Fruit fly (Drosophila melanogaster) ovary, adult (tissue): Measurements from ENCODE around the gene CG18599.

Experiments used
- CG17801 ChIP-seq: fragments of 200-800 bp; optimal IDR thresholded peaks from 2 replicates; lab custom pipeline; 2019; ENCODE audit warnings: missing biosample characterization, mild to moderate bottlenecking, missing genetic modification characterization, moderate library complexity; ENCODE audit not compliant: partially characterized antibody

Gene CG18599

dm6 chr3R:18267489-18267888 lies at the start of gene CG18599:
Gene CG18599 (plus strand): TSS chr3R:18267789.
- TF ChIP-seq CG17801 (GFP tag; lab: Kevin White, UChicago) = no peak

- TF ChIP-seq CG17801 (GFP tag; lab: Kevin White, UChicago) = peak; percentile 98
Observed at dm6 chr3R:18220211-18220749, 47.3 kb upstream of the CG18599 start, which contains the start of the genes CG7988 and CG7183. Gene CG7988 (plus strand): TSS chr3R:18220526. Gene CG7183 (minus strand): TSS chr3R:18220699.

- peak; percentile 73 for TF ChIP-seq CG17801 (GFP tag; lab: Kevin White, UChicago)
Observed at dm6 chr3R:18223434-18223833, 44.2 kb upstream of the CG18599 start, which contains the start of the genes mTerf5 and Non3. Gene mTerf5 (minus strand): TSS chr3R:18223682. Gene Non3 (plus strand): TSS chr3R:18223722.

DNA sequence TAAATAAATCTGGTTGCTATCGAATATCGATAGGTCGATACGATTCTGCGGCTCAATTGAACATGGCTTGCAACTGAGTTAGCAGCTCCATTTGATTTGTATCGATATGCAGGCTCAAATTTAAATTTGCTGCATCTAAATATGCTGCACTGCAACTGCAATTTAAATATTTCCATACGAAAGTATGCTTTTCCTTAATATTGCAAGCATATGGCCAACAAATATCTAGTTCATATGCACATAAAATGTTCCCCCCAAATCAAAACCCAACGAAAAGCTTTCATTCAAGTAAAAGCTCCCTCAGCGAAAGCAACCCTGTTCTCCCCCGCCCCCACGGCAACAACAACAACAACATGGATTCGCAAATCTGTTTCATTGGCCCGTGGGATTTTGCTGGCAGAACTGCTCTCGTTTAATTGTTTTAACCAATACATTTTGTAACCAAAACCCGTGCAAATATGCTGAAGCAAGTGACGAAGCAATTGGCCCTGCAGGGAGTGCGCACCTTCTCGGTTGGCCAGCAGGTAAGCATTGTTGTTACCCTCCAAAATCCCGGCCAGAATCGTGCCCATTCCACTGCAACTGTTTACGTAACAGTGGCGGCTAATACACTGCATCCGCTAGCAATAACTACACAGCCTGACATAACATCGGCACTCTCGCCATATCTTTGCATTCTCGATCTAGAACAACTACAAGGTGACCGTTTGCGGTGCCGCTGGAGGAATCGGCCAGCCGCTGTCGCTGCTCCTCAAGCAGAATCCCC lies 41.4 kb upstream of the CG18599 start, which contains the start of the genes CG7168 and Mdh2:
Gene CG7168 (minus strand): TSS at position 40 of the 766 bp plus-strand sequence.
Gene Mdh2 (plus strand): TSS at position 354 of the 766 bp plus-strand sequence.
- peak; percentile 12 for TF ChIP-seq CG17801 (GFP tag; lab: Kevin White, UChicago)

DNA sequence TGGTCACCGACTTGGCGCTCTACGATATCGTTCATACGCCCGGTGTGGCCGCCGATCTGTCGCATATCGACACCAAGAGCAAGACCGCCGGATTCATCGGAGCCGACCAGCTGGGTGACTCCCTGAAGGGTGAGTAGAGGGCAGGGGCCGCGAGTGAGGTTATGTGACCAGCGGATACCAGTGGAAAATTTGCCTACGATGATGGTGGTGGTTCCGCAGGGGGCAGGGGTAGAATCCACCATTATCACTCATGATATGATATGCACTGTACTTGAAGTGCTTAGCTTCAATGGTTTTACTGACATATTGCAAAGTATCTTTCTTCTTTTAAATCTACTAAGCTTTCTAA lies 40.8 kb upstream of the CG18599 start:
- TF ChIP-seq CG17801 (GFP tag; lab: Kevin White, UChicago) = no peak

DNA sequence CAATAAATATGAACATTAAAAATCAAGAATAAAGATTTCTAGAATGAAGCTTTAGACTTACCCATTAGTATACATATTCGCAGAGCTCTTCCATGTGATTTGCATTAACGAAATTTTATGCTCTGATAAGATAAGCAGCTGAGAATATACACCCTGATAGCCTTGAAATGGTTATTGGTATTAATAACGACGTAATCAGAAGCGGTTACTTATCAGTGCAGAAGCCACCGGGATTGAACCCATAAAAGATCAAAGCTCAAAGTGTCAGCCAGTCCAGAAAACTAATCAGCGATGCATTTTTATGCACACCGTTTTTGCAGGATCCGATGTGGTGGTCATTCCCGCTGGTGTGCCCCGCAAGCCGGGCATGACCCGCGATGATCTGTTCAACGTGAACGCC lies 40.2 kb upstream of the CG18599 start:
- no peak for TF ChIP-seq CG17801 (GFP tag; lab: Kevin White, UChicago)

dm6 chr3R:18228713-18229222 lies 38.8 kb upstream of the CG18599 start:
- no peak for TF ChIP-seq CG17801 (GFP tag; lab: Kevin White, UChicago)

- TF ChIP-seq CG17801 (GFP tag; lab: Kevin White, UChicago) = no peak
Observed at dm6 chr3R:18230229-18230628, 37.4 kb upstream of the CG18599 start.

- no peak for TF ChIP-seq CG17801 (GFP tag; lab: Kevin White, UChicago)
Observed at dm6 chr3R:18232187-18232586, 35.4 kb upstream of the CG18599 start.

DNA sequence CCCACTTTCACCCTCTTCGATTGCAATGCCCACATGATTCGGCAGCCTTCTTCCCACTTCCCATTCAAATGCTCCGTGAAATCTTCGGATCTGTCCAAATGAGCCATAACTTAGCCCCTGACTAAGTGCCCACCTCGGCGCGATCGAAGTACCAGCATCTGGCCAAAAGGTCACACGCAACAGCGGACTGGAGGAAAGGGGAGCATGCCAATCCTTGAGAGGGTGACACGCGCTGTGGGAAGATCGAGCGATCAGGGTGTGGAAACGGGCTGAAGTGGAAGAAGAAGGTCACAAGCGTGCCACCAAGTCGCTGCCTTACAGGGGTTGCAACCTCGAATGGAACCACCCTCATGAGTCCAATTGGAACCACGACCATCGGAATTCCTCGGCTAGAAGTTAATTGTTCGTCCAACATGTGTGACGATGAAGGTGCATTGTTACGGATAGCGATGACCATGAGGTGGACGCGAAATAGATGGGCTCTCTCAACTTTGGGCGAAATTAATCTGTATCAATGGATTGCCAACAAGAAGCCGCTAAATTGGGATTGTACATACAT lies 32.8 kb upstream of the CG18599 start:
- no peak for TF ChIP-seq CG17801 (GFP tag; lab: Kevin White, UChicago)

- TF ChIP-seq CG17801 (GFP tag; lab: Kevin White, UChicago) = no peak
Observed at dm6 chr3R:18235879-18236278, 31.7 kb upstream of the CG18599 start, which contains the start of gene repo. Gene repo (plus strand): TSS chr3R:18236192.

dm6 chr3R:18242089-18242955 lies 25.3 kb upstream of the CG18599 start, which contains the start of the genes CG7156 and 14-3-3epsilon:
Gene CG7156 (minus strand): TSS chr3R:18242159.
Gene 14-3-3epsilon (plus strand): TSS chr3R:18242531.
- TF ChIP-seq CG17801 (GFP tag; lab: Kevin White, UChicago) = peak; percentile 14

DNA sequence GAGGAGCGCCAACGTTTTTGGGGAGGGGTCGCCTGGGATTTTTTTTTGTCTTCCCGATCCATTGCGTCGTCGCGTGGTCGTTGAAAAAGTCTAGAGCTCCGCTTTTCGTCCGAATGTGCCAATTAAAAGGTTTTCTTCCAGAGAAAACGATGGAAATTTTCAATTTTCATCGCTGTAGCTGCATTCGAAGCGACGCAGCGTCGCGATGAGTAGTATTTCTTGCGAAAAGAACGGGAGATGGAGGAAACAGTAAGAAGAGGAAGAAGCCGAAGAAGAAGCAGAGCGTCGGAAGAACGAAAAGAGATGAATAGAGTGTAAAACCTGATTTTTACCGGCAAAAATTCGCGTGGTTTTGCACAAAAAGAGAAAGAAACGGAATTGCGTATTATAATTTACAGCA lies 24.6 kb upstream of the CG18599 start:
- TF ChIP-seq CG17801 (GFP tag; lab: Kevin White, UChicago) = no peak

DNA sequence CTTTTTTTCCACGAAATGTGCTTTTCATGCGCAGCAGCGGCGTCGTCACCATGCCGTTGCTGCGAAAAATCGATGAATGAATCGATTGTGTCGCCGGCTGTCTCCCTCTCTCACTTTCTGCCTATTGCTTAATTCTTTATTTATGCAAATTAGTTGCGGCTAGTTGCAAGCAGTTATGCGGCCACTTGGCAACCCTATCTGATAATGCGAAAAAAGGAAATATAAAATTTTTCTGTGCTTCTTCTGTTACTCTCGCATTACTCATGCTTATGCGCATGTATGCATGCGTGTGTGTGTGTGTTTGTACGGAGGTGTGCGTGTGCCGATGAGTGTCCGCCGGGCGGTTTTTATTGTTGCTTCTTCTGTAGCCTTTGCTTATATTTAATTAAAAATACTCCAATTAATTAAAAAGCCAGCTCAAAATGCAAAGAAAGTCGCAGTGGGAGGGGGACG lies 23.8 kb upstream of the CG18599 start:
- no peak for TF ChIP-seq CG17801 (GFP tag; lab: Kevin White, UChicago)
